Fruit fly (Drosophila melanogaster): ENCODE measurements around the gene Rfk.

The Rfk gene

DNA sequence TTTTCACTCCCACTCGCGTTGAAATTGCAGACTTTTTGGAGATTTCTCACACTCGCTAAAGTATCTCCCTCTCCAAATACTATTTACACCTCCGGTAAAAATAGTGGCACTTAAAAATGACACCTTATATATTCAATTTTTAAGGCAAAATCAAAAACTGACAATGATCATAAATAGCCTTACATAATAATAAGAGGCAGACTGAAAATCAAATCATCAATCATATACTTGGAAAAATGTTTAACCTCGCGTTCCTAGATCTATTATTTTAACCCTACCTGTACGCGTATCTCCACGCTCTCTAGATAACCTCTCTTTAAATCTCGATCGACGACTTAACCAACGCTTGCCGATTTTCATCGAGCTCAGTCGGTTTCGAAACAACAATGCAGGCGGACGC, 17.6 kb downstream of the Rfk start (continued):
- peak; percentile 51 for TF ChIP-seq CG7928 (GFP tag; optimal IDR thresholded peaks at IDR 0.05)
- peak in 1 of 2 experiments; percentile 24 for TF ChIP-seq chif (GFP tag; optimal IDR thresholded peaks at IDR 0.05)
- TF ChIP-seq Jarid2 (GFP tag; optimal IDR thresholded peaks at IDR 0.05) = no peak
- TF ChIP-seq Elba2 (GFP tag; optimal IDR thresholded peaks at IDR 0.05) = no peak
- no peak for TF ChIP-seq CG13123 (GFP tag; optimal IDR thresholded peaks at IDR 0.05)
- no peak for TF ChIP-seq CG1603 (tag; optimal IDR thresholded peaks at IDR 0.05)
- TF ChIP-seq Dll (GFP tag; IDR thresholded peaks at IDR 0.05; ENCODE audit: partially characterized antibody) = no peak
- TF ChIP-seq Gug (GFP tag; IDR thresholded peaks at IDR 0.05) = no peak
- TF ChIP-seq Fer1 (GFP tag; optimal IDR thresholded peaks at IDR 0.05) = peak; percentile 83
- TF ChIP-seq CG11247 (GFP tag; IDR thresholded peaks at IDR 0.05) = peak; percentile 57; the same call in 1 of the 2 replicates
- peak; percentile 74 for TF ChIP-seq CG17385 (GFP tag; optimal IDR thresholded peaks at IDR 0.05)
- TF ChIP-seq wdn (GFP tag; IDR thresholded peaks at IDR 0.05) = peak; percentile 64; the same call in 1 of the 2 replicates
- TF ChIP-seq CG3995 (GFP tag; optimal IDR thresholded peaks at IDR 0.05) = peak; percentile 40
- peak; percentile 62 for TF ChIP-seq Max (GFP tag; optimal IDR thresholded peaks at IDR 0.05)
- no peak for TF ChIP-seq CG4360 (GFP tag; IDR thresholded peaks at IDR 0.05)
- peak; percentile 63 for TF ChIP-seq CG12744 (GFP tag; optimal IDR thresholded peaks at IDR 0.05)
- peak in 1 of 2 experiments; percentile 83 for TF ChIP-seq Hr51 (GFP tag; optimal IDR thresholded peaks at IDR 0.05)
- peak; percentile 67 for TF ChIP-seq Hsf (GFP tag; optimal IDR thresholded peaks at IDR 0.05)
- peak; percentile 54 for TF ChIP-seq HmgZ (tag; optimal IDR thresholded peaks at IDR 0.05)
- no peak for TF ChIP-seq C15 (GFP tag; IDR thresholded peaks at IDR 0.05)
- TF ChIP-seq CG11696 (GFP tag; IDR thresholded peaks at IDR 0.05) = peak; percentile 91
- peak; percentile 80 for TF ChIP-seq CG3281 (GFP tag; optimal IDR thresholded peaks at IDR 0.05)
- TF ChIP-seq Bteb2 (GFP tag; optimal IDR thresholded peaks at IDR 0.05) = peak; percentile 32
- peak; percentile 46 for TF ChIP-seq CG5245 (GFP tag; optimal IDR thresholded peaks at IDR 0.05)
- peak; percentile 62 for TF ChIP-seq CG10209 (GFP tag; optimal IDR thresholded peaks at IDR 0.05)
- TF ChIP-seq CG34422 (GFP tag; IDR thresholded peaks at IDR 0.05) = peak; percentile 66; the same call in 2 of the 3 replicates
- peak; percentile 38 for TF ChIP-seq CG4854 (GFP tag; optimal IDR thresholded peaks at IDR 0.05)
- no peak for TF ChIP-seq Kr (GFP tag; optimal IDR thresholded peaks at IDR 0.05)
- no peak for TF ChIP-seq sc (optimal IDR thresholded peaks at IDR 0.05)
- no peak for TF ChIP-seq sc (GFP tag; optimal IDR thresholded peaks at IDR 0.05)
- TF ChIP-seq seq (GFP tag; IDR thresholded peaks at IDR 0.05) = peak; percentile 65; the same call in 1 of the 2 replicates
- TF ChIP-seq CTCF (GFP tag; optimal IDR thresholded peaks at IDR 0.05) = no peak
- peak; percentile 69 for TF ChIP-seq CG13296 (GFP tag; optimal IDR thresholded peaks at IDR 0.05)
- no peak for TF ChIP-seq Lim3 (GFP tag; IDR thresholded peaks at IDR 0.05)
- no peak for TF ChIP-seq Vsx1 (GFP tag; optimal IDR thresholded peaks at IDR 0.05)
- TF ChIP-seq CG17568 (GFP tag; optimal IDR thresholded peaks at IDR 0.05) = no peak
- TF ChIP-seq sens (GFP tag) = no peak
- peak; percentile 56 for TF ChIP-seq az2 (GFP tag; optimal IDR thresholded peaks at IDR 0.05)
- TF ChIP-seq CG18262 (tag; optimal IDR thresholded peaks at IDR 0.05) = no peak
- TF ChIP-seq CG17802 (tag; optimal IDR thresholded peaks at IDR 0.05) = no peak
- TF ChIP-seq ranshi (GFP tag; IDR thresholded peaks at IDR 0.05) = peak; percentile 80
- no peak for TF ChIP-seq tll (GFP tag; optimal IDR thresholded peaks at IDR 0.05)
- TF ChIP-seq CG14710 (tag; optimal IDR thresholded peaks at IDR 0.05) = no peak
- TF ChIP-seq CkIIα-i1 (GFP tag; IDR thresholded peaks at IDR 0.05) = no peak
- peak; percentile 71 for TF ChIP-seq CoRest (tag; optimal IDR thresholded peaks at IDR 0.05)
- no peak for TF ChIP-seq gcm (GFP tag; optimal IDR thresholded peaks at IDR 0.05)
- TF ChIP-seq ci (GFP tag; IDR thresholded peaks at IDR 0.05) = peak; percentile 44; the same call in 1 of the 3 replicates
- no peak for TF ChIP-seq CG32772 (GFP tag; IDR thresholded peaks at IDR 0.05)
- TF ChIP-seq CG12236 (GFP tag; optimal IDR thresholded peaks at IDR 0.05) = no peak
- peak; percentile 66 for TF ChIP-seq D19B (GFP tag; optimal IDR thresholded peaks at IDR 0.05)
- no peak for TF ChIP-seq MTF-1 (GFP tag; optimal IDR thresholded peaks at IDR 0.05; ENCODE audit: borderline replicate concordance)
- TF ChIP-seq Mad (GFP tag; optimal IDR thresholded peaks at IDR 0.05) = no peak
